Fruit fly (Drosophila melanogaster) whole organism, embryonic: ENCODE data around the gene IntS10.

ENCODE experiments used
- B-H1 ChIP-seq: fragments of 200-800 bp; sonication (Bioruptor generic); IDR thresholded peaks from 3 replicates; pipeline ENCODE4 v1.3.6; 2022; ENCODE audit warnings: missing biosample characterization, missing genetic modification characterization
- BEAF-32 ChIP-seq: fragments of 200-800 bp; sonication (Bioruptor generic); optimal IDR thresholded peaks from 3 replicates; lab custom pipeline; 2017; ENCODE audit warnings: missing biosample characterization, missing genetic modification characterization, mild to moderate bottlenecking, moderate library complexity, missing genetic modification reagents
- CG10147 ChIP-seq: fragments of 200-800 bp; sonication (Bioruptor generic); optimal IDR thresholded peaks from 2 replicates; lab custom pipeline; 2019; ENCODE audit warnings: missing biosample characterization, mild to moderate bottlenecking, missing genetic modification characterization, moderate library complexity
- CG10431 ChIP-seq: fragments of 200-800 bp; sonication (Bioruptor generic); optimal IDR thresholded peaks from 3 replicates; lab custom pipeline; 2018; ENCODE audit warnings: missing biosample characterization, mild to moderate bottlenecking, missing genetic modification characterization
- CG1647 ChIP-seq: fragments of 200-800 bp; sonication (Bioruptor generic); optimal IDR thresholded peaks from 3 replicates; lab custom pipeline; 2016; ENCODE audit warnings: missing biosample characterization, missing genetic modification characterization
- CG17361 ChIP-seq: fragments of 200-800 bp; sonication (Bioruptor generic); IDR thresholded peaks from 3 replicates; pipeline ENCODE4 v1.3.6; 2022; ENCODE audit warnings: missing biosample characterization, missing genetic modification characterization
- CG17385 ChIP-seq: fragments of 200-800 bp; sonication (Bioruptor generic); optimal IDR thresholded peaks from 3 replicates; lab custom pipeline; 2018; ENCODE audit warnings: missing biosample characterization, mild to moderate bottlenecking, missing genetic modification characterization
- CG17802 ChIP-seq: fragments of 200-800 bp; sonication (Bioruptor generic); optimal IDR thresholded peaks from 2 replicates; lab custom pipeline; 2018; ENCODE audit warnings: missing biosample characterization, mild to moderate bottlenecking, missing genetic modification characterization, moderate library complexity
- CG17912 ChIP-seq: fragments of 200-800 bp; sonication (Bioruptor generic); optimal IDR thresholded peaks from 2 replicates; lab custom pipeline; 2018; ENCODE audit warnings: missing biosample characterization, mild to moderate bottlenecking, missing genetic modification characterization
- CG18262 ChIP-seq: fragments of 200-800 bp; optimal IDR thresholded peaks from 3 replicates; lab custom pipeline; 2019; ENCODE audit warnings: missing biosample characterization, mild to moderate bottlenecking, missing genetic modification characterization, moderate library complexity
- CG2120 ChIP-seq: fragments of 200-800 bp; sonication (Bioruptor generic); optimal IDR thresholded peaks from 3 replicates; lab custom pipeline; 2016; ENCODE audit warnings: missing biosample characterization, missing genetic modification characterization
- CG2129 ChIP-seq: fragments of 200-800 bp; sonication (Bioruptor generic); IDR thresholded peaks from 2 replicates; pipeline ENCODE4 v1.3.6; 2022; ENCODE audit warnings: missing biosample characterization, missing genetic modification characterization; ENCODE audit not compliant: partially characterized antibody
- CG30020 ChIP-seq: fragments of 200-800 bp; optimal IDR thresholded peaks from 2 replicates; lab custom pipeline; 2019; ENCODE audit warnings: missing biosample characterization, mild to moderate bottlenecking, missing genetic modification characterization, moderate library complexity
- CG31365 ChIP-seq: fragments of 200-800 bp; sonication (Bioruptor generic); optimal IDR thresholded peaks from 2 replicates; lab custom pipeline; 2018; ENCODE audit warnings: missing biosample characterization, mild to moderate bottlenecking, missing genetic modification characterization
- CG34376 ChIP-seq: fragments of 200-800 bp; sonication (Bioruptor generic); optimal IDR thresholded peaks from 2 replicates; lab custom pipeline; 2018; ENCODE audit warnings: missing biosample characterization, mild to moderate bottlenecking, missing genetic modification characterization
- CG6254 ChIP-seq: fragments of 200-800 bp; sonication (Bioruptor generic); optimal IDR thresholded peaks from 3 replicates; lab custom pipeline; 2017; ENCODE audit warnings: mild to moderate bottlenecking, missing biosample characterization, missing genetic modification reagents, missing genetic modification characterization
- CG6791 ChIP-seq: fragments of 200-800 bp; sonication (Bioruptor generic); IDR thresholded peaks from 3 replicates; pipeline ENCODE4 v1.3.6; 2022; ENCODE audit warnings: missing biosample characterization, missing genetic modification characterization; ENCODE audit not compliant: partially characterized antibody
- CG8944 ChIP-seq: fragments of 200-800 bp; sonication (Bioruptor generic); optimal IDR thresholded peaks from 3 replicates; lab custom pipeline; 2016; ENCODE audit warnings: missing biosample characterization, missing genetic modification characterization
- Ets97D ChIP-seq: fragments of 200-800 bp; sonication (Bioruptor generic); optimal IDR thresholded peaks from 3 replicates; lab custom pipeline; 2016; ENCODE audit warnings: missing biosample characterization, missing genetic modification characterization
- Fer3 ChIP-seq: fragments of 200-800 bp; sonication (Bioruptor generic); optimal IDR thresholded peaks from 2 replicates; lab custom pipeline; 2018; ENCODE audit warnings: missing biosample characterization, mild to moderate bottlenecking, missing genetic modification characterization, moderate library complexity
- H2.0 ChIP-seq: fragments of 200-800 bp; sonication (Bioruptor generic); IDR thresholded peaks from 2 replicates; pipeline ENCODE4 v1.3.6; 2022; ENCODE audit warnings: missing biosample characterization, missing genetic modification characterization
- HLH3B ChIP-seq: fragments of 200-800 bp; sonication (Bioruptor generic); IDR thresholded peaks from 2 replicates; pipeline ENCODE4 v1.3.6; 2022; ENCODE audit warnings: missing biosample characterization, missing genetic modification characterization
- Hmx ChIP-seq: fragments of 200-800 bp; sonication (Bioruptor generic); optimal IDR thresholded peaks from 2 replicates; lab custom pipeline; 2016; ENCODE audit warnings: missing biosample characterization, missing genetic modification characterization
- Hr78 ChIP-seq, 2 experiments: fragments of 200-800 bp in 1 of 2; fragments of >200 bp in 1 of 2; sonication (Bioruptor generic) in 1 of 2; optimal IDR thresholded peaks; 2 replicates each; lab custom pipeline; 2017 to 2019; ENCODE audit warnings: missing biosample characterization in 2 of 2, missing genetic modification characterization in 2 of 2, mild to moderate bottlenecking in 1 of 2, moderate library complexity in 1 of 2
- MTF-1 ChIP-seq: fragments of 200-800 bp; sonication (Bioruptor generic); optimal IDR thresholded peaks from 2 replicates; lab custom pipeline; 2018; ENCODE audit warnings: missing biosample characterization, mild to moderate bottlenecking, missing genetic modification characterization, borderline replicate concordance
- NC2α ChIP-seq: fragments of 200-800 bp; sonication (Bioruptor generic); optimal IDR thresholded peaks from 2 replicates; lab custom pipeline; 2016; ENCODE audit warnings: missing biosample characterization, missing genetic modification characterization
- NC2β ChIP-seq: fragments of 200-800 bp; sonication (Bioruptor generic); optimal IDR thresholded peaks from 2 replicates; lab custom pipeline; 2016; ENCODE audit warnings: missing biosample characterization, missing genetic modification characterization
- NK7.1 ChIP-seq: fragments of 200-800 bp; sonication (Bioruptor generic); optimal IDR thresholded peaks from 3 replicates; lab custom pipeline; 2016; ENCODE audit warnings: missing biosample characterization, missing genetic modification characterization
- Rfx ChIP-seq: fragments of 200-800 bp; sonication (Bioruptor generic); IDR thresholded peaks from 2 replicates; pipeline ENCODE4 v1.3.6; 2022; ENCODE audit warnings: missing biosample characterization, missing genetic modification characterization
- Scr ChIP-seq: fragments of 200-800 bp; sonication (Bioruptor generic); IDR thresholded peaks from 2 replicates; pipeline ENCODE4 v1.3.6; 2022; ENCODE audit warnings: missing biosample characterization, missing genetic modification characterization; ENCODE audit not compliant: partially characterized antibody
- Tbp ChIP-seq: fragments of >200 bp; optimal IDR thresholded peaks from 2 replicates; lab custom pipeline; 2018; ENCODE audit warnings: missing biosample characterization, missing genetic modification characterization
- ac ChIP-seq: fragments of 200-800 bp; sonication (Bioruptor generic); optimal IDR thresholded peaks from 3 replicates; lab custom pipeline; 2017; ENCODE audit warnings: missing biosample characterization, mild to moderate bottlenecking, missing genetic modification characterization
- ap ChIP-seq: fragments of 200-800 bp; sonication (Bioruptor generic); IDR thresholded peaks from 2 replicates; pipeline ENCODE4 v1.3.6; 2022; ENCODE audit warnings: missing biosample characterization, missing genetic modification characterization
- cad ChIP-seq: fragments of >200 bp; optimal IDR thresholded peaks from 2 replicates; lab custom pipeline; 2017; ENCODE audit warnings: missing biosample characterization, missing genetic modification characterization
- chm ChIP-seq: fragments of 200-800 bp; sonication (Bioruptor generic); IDR thresholded peaks from 2 replicates; pipeline ENCODE4 v1.3.6; 2022; ENCODE audit warnings: missing biosample characterization, missing genetic modification characterization
- en ChIP-seq: fragments of 200-800 bp; sonication (Bioruptor generic); optimal IDR thresholded peaks from 2 replicates; lab custom pipeline; 2016; ENCODE audit warnings: missing biosample characterization, missing genetic modification characterization
- ewg ChIP-seq: fragments of 200-800 bp; sonication (Bioruptor generic); optimal IDR thresholded peaks from 3 replicates; lab custom pipeline; 2017; ENCODE audit warnings: mild to moderate bottlenecking, missing biosample characterization, missing genetic modification reagents, missing genetic modification characterization
- fd64A ChIP-seq: fragments of 200-800 bp; sonication (Bioruptor generic); optimal IDR thresholded peaks from 3 replicates; lab custom pipeline; 2018; ENCODE audit warnings: missing biosample characterization, mild to moderate bottlenecking, missing genetic modification characterization
- fru ChIP-seq: fragments of >200 bp; optimal IDR thresholded peaks from 2 replicates; lab custom pipeline; 2017
- fu2 ChIP-seq: fragments of 200-800 bp; sonication (Bioruptor generic); optimal IDR thresholded peaks from 2 replicates; lab custom pipeline; 2016; ENCODE audit warnings: missing biosample characterization, missing genetic modification characterization
- gcm ChIP-seq: fragments of 200-800 bp; sonication (Bioruptor generic); optimal IDR thresholded peaks from 2 replicates; lab custom pipeline; 2019; ENCODE audit warnings: missing biosample characterization, mild to moderate bottlenecking, missing genetic modification characterization, moderate library complexity
- gsb ChIP-seq: fragments of 200-800 bp; sonication (Bioruptor generic); IDR thresholded peaks from 2 replicates; pipeline ENCODE4 v1.3.6; 2022; ENCODE audit warnings: missing biosample characterization, missing genetic modification characterization
- jing ChIP-seq: fragments of 200-800 bp; sonication (Bioruptor generic); optimal IDR thresholded peaks from 2 replicates; lab custom pipeline; 2018; ENCODE audit warnings: missing biosample characterization, mild to moderate bottlenecking, missing genetic modification characterization
- klu ChIP-seq: fragments of 200-800 bp; sonication (Bioruptor generic); IDR thresholded peaks from 2 replicates; pipeline ENCODE4 v1.3.6; 2022; ENCODE audit warnings: missing biosample characterization, missing genetic modification characterization
- nom ChIP-seq: fragments of 200-800 bp; sonication (Bioruptor generic); optimal IDR thresholded peaks from 2 replicates; lab custom pipeline; 2017; ENCODE audit warnings: missing biosample characterization, missing genetic modification characterization, mild to moderate bottlenecking, moderate library complexity, missing genetic modification reagents
- sna ChIP-seq: fragments of 200-800 bp; sonication (Bioruptor generic); IDR thresholded peaks from 2 replicates; pipeline ENCODE4 v1.3.6; 2022; ENCODE audit warnings: missing biosample characterization, missing genetic modification characterization; ENCODE audit not compliant: partially characterized antibody
- sqz ChIP-seq: fragments of 200-800 bp; sonication (Bioruptor generic); optimal IDR thresholded peaks from 3 replicates; lab custom pipeline; 2018; ENCODE audit warnings: missing biosample characterization, mild to moderate bottlenecking, missing genetic modification characterization
- sug ChIP-seq: fragments of 200-800 bp; optimal IDR thresholded peaks from 2 replicates; lab custom pipeline; 2019; ENCODE audit warnings: missing biosample characterization, mild to moderate bottlenecking, missing genetic modification characterization, moderate library complexity
- tna ChIP-seq: fragments of 200-800 bp; sonication (Bioruptor generic); IDR thresholded peaks from 2 replicates; pipeline ENCODE4 v1.3.6; 2022; ENCODE audit warnings: missing biosample characterization, missing genetic modification characterization; ENCODE audit not compliant: partially characterized antibody
- tx ChIP-seq: fragments of 200-800 bp; sonication (Bioruptor generic); optimal IDR thresholded peaks from 2 replicates; lab custom pipeline; 2016; ENCODE audit warnings: missing biosample characterization, missing genetic modification characterization
- vfl ChIP-seq: fragments of 200-800 bp; sonication (Bioruptor generic); optimal IDR thresholded peaks from 2 replicates; lab custom pipeline; 2016; ENCODE audit warnings: missing biosample characterization, missing genetic modification characterization

IntS10 gene

dm6 chr3L:3806330-3806729, at the start of gene IntS10, which contains the start of the genes CG32264 and ntc (continued):
- TF ChIP-seq CG2129 (peak; percentile 46), fd64A (GFP tag; lab: Kevin White, UChicago) (no peak), NC2β (GFP tag; lab: Kevin White, UChicago) (peak; percentile 47), CG17912 (GFP tag; lab: Kevin White, UChicago) (peak; percentile 10), sqz (GFP tag; lab: Kevin White, UChicago) (no peak), H2.0 (GFP tag; lab: Robert Waterston, UW) (0 out of 2 replicates have a peak, but pooled peaks have one; percentile 20), tna (no peak), CG31365 (tag; lab: Kevin White, UChicago) (no peak), nom (GFP tag; lab: Kevin White, UChicago) (peak; percentile 30), CG1647 (GFP tag; lab: Kevin White, UChicago) (peak; percentile 72), jing (GFP tag; lab: Kevin White, UChicago) (peak; percentile 47), CG34376 (GFP tag; lab: Kevin White, UChicago) (peak; percentile 68), B-H1 (no peak), CG17802 (no peak), fu2 (GFP tag; lab: Kevin White, UChicago) (peak; percentile 79), NC2α (GFP tag; lab: Kevin White, UChicago) (peak; percentile 22), ewg (GFP tag; lab: Kevin White, UChicago) (peak; percentile 34), en (GFP tag; lab: Kevin White, UChicago) (peak; percentile 49), Hr78 (GFP tag; optimal IDR thresholded peaks at IDR 0.05; lab: Kevin White, UChicago) (no peak), HLH3B (GFP tag; lab: Robert Waterston, UW) (no peak; the same call in 1 of the 2 replicates), Scr (peak; percentile 63), ac (GFP tag; lab: Kevin White, UChicago) (no peak), fru (lab: Kevin White, UChicago) (no peak), CG2120 (peak; percentile 90), sug (peak; percentile 84), CG10431 (peak; percentile 39), BEAF-32 (GFP tag; lab: Kevin White, UChicago) (peak; percentile 75), Ets97D (GFP tag; lab: Kevin White, UChicago) (peak; percentile 69), CG17361 (0 out of 3 replicates have a peak, but pooled peaks have one; percentile 19), sna (GFP tag; lab: Robert Waterston, UW) (peak; percentile 69), ap (peak; percentile 21; the same call in 1 of the 2 replicates), CG8944 (GFP tag; lab: Kevin White, UChicago) (peak; percentile 79), vfl (GFP tag; lab: Kevin White, UChicago) (peak; percentile 85), Tbp (no peak), klu (peak; percentile 41; the same call in 1 of the 2 replicates), cad (no peak), tx (peak; percentile 78), chm (GFP tag; lab: Robert Waterston, UW) (no peak), CG6791 (GFP tag; lab: Robert Waterston, UW) (no peak), gcm (GFP tag; lab: Kevin White, UChicago) (no peak), gsb (GFP tag; lab: Robert Waterston, UW) (no peak), CG6254 (peak; percentile 7), CG17385 (GFP tag; lab: Kevin White, UChicago) (peak; percentile 55), CG30020 (tag; lab: Kevin White, UChicago) (peak; percentile 62), NK7.1 (GFP tag; lab: Kevin White, UChicago) (peak; percentile 61), CG18262 (tag; lab: Kevin White, UChicago) (peak; percentile 41), Rfx (GFP tag; lab: Robert Waterston, UW) (peak; percentile 73), Fer3 (tag; lab: Kevin White, UChicago) (peak; percentile 63), MTF-1 (GFP tag; lab: Kevin White, UChicago) (peak; percentile 8), CG10147 (GFP tag; lab: Kevin White, UChicago) (peak; percentile 67), Hmx (no peak)
